Worm (Caenorhabditis elegans): ENCODE results near the gene pigc-1.
A peak's percentile ranks its signal among the peaks of the same experiment; 100 is the strongest.

The pigc-1 gene

ce11 chrIV:9376550-9376949 is 33.6 kb upstream of the pigc-1 start (continued):
- TF ChIP-seq snpc-1.1 (tag; optimal IDR thresholded peaks at IDR 0.05; ENCODE audit: insufficient read depth) (no peak), lin-35 (GFP tag; optimal IDR thresholded peaks at IDR 0.05) (no peak), hlh-26 (GFP tag; conservative IDR thresholded peaks at IDR 0.05) (no peak), rcor-1 (GFP tag; IDR thresholded peaks at IDR 0.05) (no peak), attf-3 (GFP tag; conservative IDR thresholded peaks at IDR 0.05) (no peak), gei-17 (GFP tag; optimal IDR thresholded peaks at IDR 0.05) (no peak), rpc-1 (optimal IDR thresholded peaks at IDR 0.05) (no peak), rpc-1 (tag; optimal IDR thresholded peaks at IDR 0.05) (no peak), somi-1 (GFP tag; optimal IDR thresholded peaks at IDR 0.05) (peak; percentile 10), hlh-12 (tag; optimal IDR thresholded peaks at IDR 0.05) (no peak), F22D6.2 (tag; optimal IDR thresholded peaks at IDR 0.05) (no peak)

DNA sequence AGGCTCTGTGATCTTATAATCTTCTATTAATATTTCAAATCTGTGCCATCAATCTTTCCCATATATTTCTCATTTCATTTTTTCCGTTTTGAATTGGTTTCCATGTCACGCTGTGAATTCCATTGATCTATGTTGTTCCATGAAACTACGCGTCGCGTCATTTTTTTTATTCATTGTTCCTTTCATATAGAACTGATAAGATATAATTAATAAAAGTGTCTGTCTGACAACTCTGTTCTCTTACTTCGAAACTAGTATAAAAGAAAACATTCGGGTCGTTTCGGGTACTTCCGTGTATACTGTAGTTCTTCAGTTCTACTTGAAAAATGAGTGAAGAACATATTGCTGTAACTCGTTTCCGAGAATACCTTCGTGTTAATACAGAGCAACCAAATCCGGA is 31.6 kb upstream of the pigc-1 start, which contains the start of gene C10C5.3:
Gene C10C5.3, plus strand, starts transcription at position 301 of the 400 bp plus-strand sequence.
- TF ChIP-seq ama-1 (optimal IDR thresholded peaks at IDR 0.05) (no peak), ama-1 (GFP tag; optimal IDR thresholded peaks at IDR 0.05) (no peak), B0035.1 (tag; optimal IDR thresholded peaks at IDR 0.05) (no peak), lin-54 (GFP tag; optimal IDR thresholded peaks at IDR 0.05) (no peak), rpc-1 (optimal IDR thresholded peaks at IDR 0.05) (no peak), rpc-1 (tag; optimal IDR thresholded peaks at IDR 0.05) (no peak), mes-4 (tag; optimal IDR thresholded peaks at IDR 0.05) (no peak), F49E8.2 (tag; optimal IDR thresholded peaks at IDR 0.05; ENCODE audit: insufficient read depth) (no peak), zfh-2 (GFP tag; conservative IDR thresholded peaks at IDR 0.05) (no peak), Y56A3A.18 (GFP tag; IDR thresholded peaks at IDR 0.05) (no peak), pbrm-1 (GFP tag; IDR thresholded peaks at IDR 0.05) (no peak), K12H6.12 (tag; optimal IDR thresholded peaks at IDR 0.05) (no peak), fkh-3 (tag; optimal IDR thresholded peaks at IDR 0.05) (no peak), hmg-20 (GFP tag; IDR thresholded peaks at IDR 0.05) (no peak), bed-1 (GFP tag; IDR thresholded peaks at IDR 0.05) (no peak), madf-3 (GFP tag; IDR thresholded peaks at IDR 0.05) (no peak), unc-62 (GFP tag; optimal IDR thresholded peaks at IDR 0.05) (no peak)

DNA sequence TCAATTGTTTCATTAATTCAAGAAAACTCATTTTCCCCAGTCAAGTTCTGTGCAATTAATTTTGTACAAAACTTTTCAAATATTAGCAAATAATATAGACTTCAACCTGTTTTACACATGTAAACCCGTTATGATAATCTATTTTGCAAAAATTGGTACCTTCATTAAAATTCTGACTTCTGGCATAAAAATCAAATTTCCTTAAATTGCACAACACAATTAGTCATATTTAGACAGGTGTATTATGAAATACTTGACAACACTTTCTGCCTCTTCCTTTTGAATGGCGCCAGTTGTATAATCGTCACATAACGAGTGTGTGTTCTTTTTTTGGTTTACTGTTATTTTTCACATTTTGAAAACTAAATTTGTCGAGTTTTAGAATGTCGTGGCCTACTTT is 28.2 kb upstream of the pigc-1 start, which contains the start of gene fbxc-58:
Gene fbxc-58, plus strand, starts transcription at position 383 of the 400 bp plus-strand sequence.
- TF ChIP-seq dox-1 (GFP tag; IDR thresholded peaks at IDR 0.05): no peak
- TF ChIP-seq hlh-26 (GFP tag; conservative IDR thresholded peaks at IDR 0.05): no peak
- TF ChIP-seq nhr-80 (tag; optimal IDR thresholded peaks at IDR 0.05): peak; percentile 33
- peak; percentile 93 for TF ChIP-seq cebp-1 (GFP tag; IDR thresholded peaks at IDR 0.05)
- TF ChIP-seq cebp-1 (tag; optimal IDR thresholded peaks at IDR 0.05): peak; percentile 93
- no peak for TF ChIP-seq aptf-3 (GFP tag; IDR thresholded peaks at IDR 0.05)
- TF ChIP-seq unc-62 (GFP tag; optimal IDR thresholded peaks at IDR 0.05): peak; percentile 96
- no peak for TF ChIP-seq snpc-1.3 (tag; optimal IDR thresholded peaks at IDR 0.05; ENCODE audit: insufficient read depth)
- no peak for TF ChIP-seq lsl-1 (GFP tag; optimal IDR thresholded peaks at IDR 0.05)
- TF ChIP-seq B0336.3 (GFP tag; IDR thresholded peaks at IDR 0.05): no peak
- no peak for TF ChIP-seq lsy-27 (tag; optimal IDR thresholded peaks at IDR 0.05; ENCODE audit: borderline replicate concordance, insufficient read depth)
- TF ChIP-seq F22D6.2 (tag; optimal IDR thresholded peaks at IDR 0.05): no peak
- no peak for TF ChIP-seq ztf-18 (tag; optimal IDR thresholded peaks at IDR 0.05)
- no peak for TF ChIP-seq lin-26 (GFP tag; IDR thresholded peaks at IDR 0.05)
- TF ChIP-seq ztf-3 (GFP tag; optimal IDR thresholded peaks at IDR 0.05): no peak
